Worm (Caenorhabditis elegans) whole organism, L4 larva: ENCODE data around the gene gpdh-2.

ENCODE experiments used
- F10B5.3 ChIP-seq: sonication (generic microtip); optimal IDR thresholded peaks from 2 replicates; lab custom pipeline; 2016; ENCODE audit warnings: mild to moderate bottlenecking, missing genetic modification characterization, missing compliant biosample characterization
- R02D3.7 ChIP-seq: fragments of 150-350 bp; sonication (generic microtip); optimal IDR thresholded peaks from 3 replicates; lab custom pipeline; 2014; ENCODE audit warnings: missing biosample characterization, missing genetic modification characterization
- T20F7.1 ChIP-seq: fragments of 200-800 bp; sonication (Bioruptor generic); optimal IDR thresholded peaks from 2 replicates; lab custom pipeline; 2018; ENCODE audit warnings: mild to moderate bottlenecking, missing genetic modification characterization, missing compliant biosample characterization
- Y105C5A.15 ChIP-seq: fragments of 200-800 bp; sonication (Bioruptor generic); IDR thresholded peaks from 2 replicates; pipeline ENCODE4 v1.3.6; 2022; ENCODE audit warnings: missing genetic modification characterization, missing compliant biosample characterization
- ZK337.2 ChIP-seq: fragments of 200-800 bp; sonication (Bioruptor generic); IDR thresholded peaks from 2 replicates; pipeline ENCODE4 v1.3.6; 2022; ENCODE audit warnings: missing genetic modification reagents, missing genetic modification characterization, missing compliant biosample characterization
- aha-1 ChIP-seq: fragments of 150-350 bp; peaks from one replicate; lab custom pipeline; 2014; ENCODE audit warnings: missing biosample characterization, missing genetic modification characterization
- ama-1 ChIP-seq: fragments of 150-350 bp; optimal IDR thresholded peaks from 2 replicates; lab custom pipeline; 2014; ENCODE audit warnings: inconsistent platforms, mixed read lengths
- arid-1 ChIP-seq: fragments of 200-800 bp; sonication (Bioruptor generic); conservative IDR thresholded peaks from 2 replicates; pipeline ENCODE4 v1.3.6; 2022; ENCODE audit warnings: missing genetic modification reagents, missing genetic modification characterization, missing compliant biosample characterization
- ceh-44 ChIP-seq: fragments of 200-800 bp; sonication (Bioruptor generic); IDR thresholded peaks from 2 replicates; pipeline ENCODE4 v1.3.6; 2022; ENCODE audit warnings: missing genetic modification reagents, missing genetic modification characterization, missing compliant biosample characterization
- ceh-62 ChIP-seq: sonication (generic microtip); optimal IDR thresholded peaks from 2 replicates; lab custom pipeline; 2017; ENCODE audit warnings: missing biosample characterization, missing genetic modification characterization
- cey-2 ChIP-seq: sonication (generic microtip); optimal IDR thresholded peaks from 3 replicates; lab custom pipeline; 2017; ENCODE audit warnings: missing genetic modification characterization, mild to moderate bottlenecking, missing compliant biosample characterization, antibody characterized with exemption, borderline replicate concordance; ENCODE audit not compliant: insufficient read depth
- daf-12 ChIP-seq: fragments of 150-350 bp; optimal IDR thresholded peaks from 2 replicates; lab custom pipeline; 2014; ENCODE audit warnings: missing biosample characterization, missing genetic modification reagents, missing genetic modification characterization
- daf-19 ChIP-seq: fragments of 200-800 bp; sonication (Bioruptor generic); conservative IDR thresholded peaks from 2 replicates; pipeline ENCODE4 v1.3.6; 2022; ENCODE audit warnings: missing genetic modification characterization, missing compliant biosample characterization
- dmd-9 ChIP-seq: fragments of 200-800 bp; sonication (Bioruptor generic); IDR thresholded peaks from 2 replicates; pipeline ENCODE4 v1.3.6; 2022; ENCODE audit warnings: missing genetic modification reagents, missing genetic modification characterization, missing compliant biosample characterization
- dpl-1 ChIP-seq: fragments of 150-350 bp; optimal IDR thresholded peaks from 2 replicates; lab custom pipeline; 2014; ENCODE audit warnings: missing biosample characterization, missing genetic modification reagents, missing genetic modification characterization
- dve-1 ChIP-seq: sonication (generic microtip); optimal IDR thresholded peaks from 2 replicates; lab custom pipeline; 2017; ENCODE audit warnings: antibody characterized with exemption, mild to moderate bottlenecking, missing genetic modification characterization, missing compliant biosample characterization; ENCODE audit not compliant: insufficient read depth
- egl-43 ChIP-seq: fragments of 200-800 bp; sonication (Bioruptor generic); IDR thresholded peaks from 2 replicates; pipeline ENCODE4 v1.3.6; 2022; ENCODE audit warnings: missing genetic modification reagents, missing genetic modification characterization, missing compliant biosample characterization
- fkh-10 ChIP-seq: fragments of 150-350 bp; optimal IDR thresholded peaks from 2 replicates; lab custom pipeline; 2014; ENCODE audit warnings: missing biosample characterization, missing genetic modification reagents, missing genetic modification characterization
- fos-1 ChIP-seq: fragments of 150-350 bp; optimal IDR thresholded peaks from 2 replicates; lab custom pipeline; 2014; ENCODE audit warnings: missing biosample characterization, missing genetic modification characterization
- hlh-11 ChIP-seq: fragments of 200-800 bp; sonication (Bioruptor generic); optimal IDR thresholded peaks from 2 replicates; lab custom pipeline; 2018; ENCODE audit warnings: mild to moderate bottlenecking, missing genetic modification characterization, missing compliant biosample characterization
- jun-1 ChIP-seq: fragments of 150-350 bp; optimal IDR thresholded peaks from 2 replicates; lab custom pipeline; 2014; ENCODE audit warnings: missing biosample characterization, missing genetic modification reagents, missing genetic modification characterization
- lin-1 ChIP-seq: fragments of 200-800 bp; sonication (Bioruptor generic); IDR thresholded peaks from 2 replicates; pipeline ENCODE4 v1.3.6; 2022; ENCODE audit warnings: missing genetic modification reagents, missing genetic modification characterization, missing compliant biosample characterization
- lsy-2 ChIP-seq, 2 experiments: fragments of 150-350 bp in 1 of 2; sonication (generic microtip) in 1 of 2; optimal IDR thresholded peaks; 2 replicates each; lab custom pipeline; 2014 to 2017; ENCODE audit warnings: missing biosample characterization in 2 of 2, missing genetic modification characterization in 2 of 2
- madf-9 ChIP-seq: fragments of 200-800 bp; sonication (Bioruptor generic); conservative IDR thresholded peaks from 2 replicates; pipeline ENCODE4 v1.3.6; 2022; ENCODE audit warnings: missing genetic modification reagents, missing genetic modification characterization, missing compliant biosample characterization
- mep-1 ChIP-seq: fragments of 150-350 bp; sonication (generic microtip); optimal IDR thresholded peaks from 3 replicates; lab custom pipeline; 2014; ENCODE audit warnings: missing biosample characterization, missing genetic modification characterization
- mxl-2 ChIP-seq: fragments of 200-800 bp; sonication (Bioruptor generic); conservative IDR thresholded peaks from 2 replicates; pipeline ENCODE4 v1.3.6; 2022; ENCODE audit warnings: missing genetic modification reagents, missing genetic modification characterization, missing compliant biosample characterization
- nhr-111 ChIP-seq: fragments of 200-800 bp; sonication (Bioruptor generic); optimal IDR thresholded peaks from 2 replicates; lab custom pipeline; 2018; ENCODE audit warnings: mild to moderate bottlenecking, missing genetic modification characterization, missing compliant biosample characterization
- nhr-237 ChIP-seq: sonication (generic microtip); optimal IDR thresholded peaks from 2 replicates; lab custom pipeline; 2017; ENCODE audit warnings: missing biosample characterization, missing genetic modification characterization
- nhr-28 ChIP-seq: fragments of 150-350 bp; optimal IDR thresholded peaks from 2 replicates; lab custom pipeline; 2014; ENCODE audit warnings: missing biosample characterization, missing genetic modification characterization
- nhr-42 ChIP-seq: fragments of 200-800 bp; sonication (Bioruptor generic); IDR thresholded peaks from 2 replicates; pipeline ENCODE4 v1.3.6; 2022; ENCODE audit warnings: missing genetic modification characterization, missing compliant biosample characterization
- nhr-48 ChIP-seq: sonication (generic microtip); optimal IDR thresholded peaks from 2 replicates; lab custom pipeline; 2016; ENCODE audit warnings: mild to moderate bottlenecking, missing genetic modification characterization, missing compliant biosample characterization
- nhr-6 ChIP-seq: fragments of 150-350 bp; optimal IDR thresholded peaks from 2 replicates; lab custom pipeline; 2014; ENCODE audit warnings: missing biosample characterization, missing genetic modification characterization
- nhr-77 ChIP-seq: fragments of 150-350 bp; optimal IDR thresholded peaks from 2 replicates; lab custom pipeline; 2014; ENCODE audit warnings: missing biosample characterization, missing genetic modification characterization
- pha-4 ChIP-seq, 2 experiments: fragments of 150-350 bp in 1 of 2; fragments of 200-800 bp in 1 of 2; sonication (Bioruptor generic) in 1 of 2; IDR thresholded peaks in 1 of 2; optimal IDR thresholded peaks in 1 of 2; 2 replicates each; pipeline versions ENCODE4 v1.3.6 to Lab custom; 2014 to 2022; ENCODE audit warnings: missing genetic modification characterization in 2 of 2, missing genetic modification reagents in 2 of 2, missing biosample characterization in 1 of 2, missing compliant biosample characterization in 1 of 2
- php-3 ChIP-seq: fragments of 200-800 bp; sonication (Bioruptor generic); IDR thresholded peaks from 2 replicates; pipeline ENCODE4 v1.3.6; 2022; ENCODE audit warnings: missing genetic modification reagents, missing genetic modification characterization, missing compliant biosample characterization
- saeg-2 ChIP-seq: fragments of 200-800 bp; sonication (Bioruptor generic); IDR thresholded peaks from 2 replicates; pipeline ENCODE4 v1.3.6; 2022; ENCODE audit warnings: missing genetic modification reagents, missing genetic modification characterization, missing compliant biosample characterization
- sdz-12 ChIP-seq: fragments of 200-800 bp; sonication (Bioruptor generic); optimal IDR thresholded peaks from 2 replicates; lab custom pipeline; 2018; ENCODE audit warnings: mild to moderate bottlenecking, missing genetic modification characterization, missing compliant biosample characterization
- set-16 ChIP-seq: fragments of 200-800 bp; sonication (Bioruptor generic); IDR thresholded peaks from 2 replicates; pipeline ENCODE4 v1.3.6; 2022; ENCODE audit warnings: missing genetic modification reagents, missing genetic modification characterization, missing compliant biosample characterization
- skn-1 ChIP-seq: fragments of 150-350 bp; optimal IDR thresholded peaks from 2 replicates; lab custom pipeline; 2014; ENCODE audit warnings: missing biosample characterization, missing genetic modification characterization
- spr-3 ChIP-seq: fragments of 200-800 bp; sonication (Bioruptor generic); optimal IDR thresholded peaks from 2 replicates; lab custom pipeline; 2018; ENCODE audit warnings: mild to moderate bottlenecking, missing genetic modification characterization, missing compliant biosample characterization
- tag-97 ChIP-seq: fragments of 200-800 bp; sonication (Bioruptor generic); IDR thresholded peaks from 2 replicates; pipeline ENCODE4 v1.3.6; 2022; ENCODE audit warnings: missing genetic modification characterization, missing compliant biosample characterization
- tra-1 ChIP-seq: fragments of 200-800 bp; sonication (Bioruptor generic); IDR thresholded peaks from 2 replicates; pipeline ENCODE4 v1.3.6; 2022; ENCODE audit warnings: missing genetic modification reagents, missing genetic modification characterization, missing compliant biosample characterization
- unc-130 ChIP-seq: sonication (generic microtip); optimal IDR thresholded peaks from 2 replicates; lab custom pipeline; 2016; ENCODE audit warnings: missing genetic modification reagents, missing genetic modification characterization, missing compliant biosample characterization
- zag-1 ChIP-seq: fragments of 150-350 bp; optimal IDR thresholded peaks from 2 replicates; lab custom pipeline; 2014; ENCODE audit warnings: missing biosample characterization, missing genetic modification characterization
- zfp-2 ChIP-seq: sonication (generic microtip); optimal IDR thresholded peaks from 2 replicates; lab custom pipeline; 2016; ENCODE audit warnings: mild to moderate bottlenecking, missing genetic modification characterization, missing compliant biosample characterization
- zfp-3 ChIP-seq: fragments of 200-800 bp; sonication (Bioruptor generic); conservative IDR thresholded peaks from 2 replicates; pipeline ENCODE4 v1.3.6; 2022; ENCODE audit warnings: missing genetic modification reagents, missing genetic modification characterization, missing compliant biosample characterization
- zip-11 ChIP-seq: fragments of 200-800 bp; sonication (Bioruptor generic); IDR thresholded peaks from 2 replicates; pipeline ENCODE4 v1.3.6; 2022; ENCODE audit warnings: missing genetic modification characterization, missing compliant biosample characterization

Gene gpdh-2

DNA sequence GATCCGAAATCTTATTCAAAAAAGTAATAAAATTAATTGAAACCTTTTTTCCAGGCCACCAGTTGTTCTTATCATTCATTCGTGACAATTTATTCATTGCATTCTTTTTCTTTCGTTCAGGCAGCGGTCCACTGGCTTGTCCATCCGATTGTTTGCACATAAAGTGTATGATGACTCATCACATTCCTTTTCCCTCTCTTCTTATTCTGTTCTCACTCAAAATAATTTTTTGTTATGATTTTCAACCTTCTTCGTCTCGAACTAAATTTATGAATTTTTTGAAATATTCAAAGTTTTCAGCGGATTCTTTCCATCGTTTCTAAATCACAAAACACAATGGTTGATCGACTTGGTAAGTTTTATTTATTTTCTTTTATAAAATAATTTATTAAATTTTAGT, 28.5 kb downstream of the gpdh-2 start, which contains the start of gene ZK632.12:
TSS of gene ZK632.12 (plus strand) at position 301 of the 400 bp plus-strand sequence.
- TF ChIP-seq pha-4 (GFP tag; IDR thresholded peaks at IDR 0.05; lab: Robert Waterston, UW) (no peak), pha-4 (tag; optimal IDR thresholded peaks at IDR 0.05; lab: Kevin White, UChicago) (peak; percentile 20), nhr-6 (tag; lab: Kevin White, UChicago) (peak; percentile 48), lsy-2 (tag; optimal IDR thresholded peaks at IDR 0.05; lab: Kevin White, UChicago) (peak in 1 of 2 experiments; percentile 15), aha-1 (peak; percentile 33), nhr-111 (GFP tag; lab: Kevin White, UChicago) (no peak), dve-1 (tag; lab: Kevin White, UChicago) (peak; percentile 19), fos-1 (tag; lab: Kevin White, UChicago) (no peak), arid-1 (GFP tag; lab: Robert Waterston, UW) (no peak), nhr-28 (no peak)
- TF ChIP-seq, all 104 proteins: peak for 5

DNA sequence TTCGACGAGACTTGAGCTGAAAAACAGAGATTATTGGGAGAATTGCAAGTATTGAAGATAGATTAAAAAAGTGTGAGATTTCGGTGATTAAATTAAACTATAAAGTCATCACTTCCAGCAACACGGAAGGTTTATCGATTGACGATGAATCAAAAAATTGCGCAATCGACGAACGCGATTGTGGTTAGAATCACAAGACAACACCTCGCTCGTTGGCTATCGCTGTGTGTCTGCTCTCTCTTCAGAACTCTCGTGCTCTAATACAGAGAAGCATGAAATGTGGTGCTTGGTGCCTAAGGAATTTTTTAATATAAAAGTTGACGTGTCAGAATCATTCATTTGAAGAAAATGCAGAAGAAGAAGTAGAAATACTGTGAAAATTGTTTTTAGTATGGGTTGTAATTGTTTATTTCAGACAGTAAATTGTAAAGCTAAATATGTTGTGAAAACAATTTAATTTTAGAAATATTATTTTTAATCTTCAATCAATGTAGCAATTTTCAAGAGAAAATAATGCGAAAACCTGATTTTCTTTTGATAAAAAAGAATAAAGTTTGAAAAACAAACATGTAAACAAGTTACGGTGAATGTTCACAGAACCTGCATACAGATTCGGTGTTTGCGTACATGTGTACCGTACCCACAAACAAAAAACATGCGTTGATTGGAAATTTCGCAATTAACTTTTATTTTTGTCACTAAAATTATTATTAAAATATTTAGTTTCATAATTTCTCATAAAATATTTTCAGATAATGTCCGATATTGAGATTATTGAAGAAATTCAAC, 31.6 kb downstream of the gpdh-2 start, which contains the start of the genes ZK632.10 and ZK632.11:
TSS of gene ZK632.10 (minus strand) at position 560 of the 789 bp plus-strand sequence.
TSS of gene ZK632.11 (plus strand) at position 753 of the 789 bp plus-strand sequence.
- TF ChIP-seq F10B5.3 (tag; lab: Kevin White, UChicago) (no peak), Y105C5A.15 (GFP tag; lab: Robert Waterston, UW) (no peak), fkh-10 (no peak), saeg-2 (GFP tag; lab: Robert Waterston, UW) (no peak), R02D3.7 (tag; lab: Kevin White, UChicago) (no peak), hlh-11 (tag; lab: Kevin White, UChicago) (peak; percentile 26), ama-1 (no peak), lin-1 (GFP tag; lab: Robert Waterston, UW) (0 out of 2 replicates have a peak, but pooled peaks have one; percentile 7), ceh-44 (no peak), madf-9 (GFP tag; lab: Robert Waterston, UW) (no peak), zip-11 (GFP tag; lab: Robert Waterston, UW) (no peak), zfp-3 (no peak), jun-1 (tag; lab: Kevin White, UChicago) (no peak), ceh-62 (tag; lab: Kevin White, UChicago) (no peak), mep-1 (tag; lab: Kevin White, UChicago) (peak; percentile 53), dve-1 (tag; lab: Kevin White, UChicago) (peak; percentile 44), nhr-48 (tag; lab: Kevin White, UChicago) (no peak), dmd-9 (GFP tag; lab: Robert Waterston, UW) (no peak), pha-4 (GFP tag; IDR thresholded peaks at IDR 0.05; lab: Robert Waterston, UW) (no peak), pha-4 (tag; optimal IDR thresholded peaks at IDR 0.05; lab: Kevin White, UChicago) (peak; percentile 87), daf-12 (tag; lab: Kevin White, UChicago) (no peak), zag-1 (no peak), nhr-237 (tag; lab: Kevin White, UChicago) (no peak), egl-43 (no peak), nhr-42 (GFP tag; lab: Robert Waterston, UW) (no peak), sdz-12 (GFP tag; lab: Kevin White, UChicago) (no peak), nhr-77 (tag; lab: Kevin White, UChicago) (no peak), cey-2 (tag; lab: Kevin White, UChicago) (no peak), skn-1 (no peak), zfp-2 (no peak), ZK337.2 (no peak), unc-130 (GFP tag; lab: Kevin White, UChicago) (peak; percentile 56), aha-1 (no peak), dpl-1 (GFP tag; lab: Kevin White, UChicago) (peak; percentile 40), mxl-2 (GFP tag; lab: Robert Waterston, UW) (no peak), spr-3 (GFP tag; lab: Kevin White, UChicago) (no peak), fos-1 (tag; lab: Kevin White, UChicago) (no peak), daf-19 (GFP tag; lab: Robert Waterston, UW) (no peak), tra-1 (GFP tag; lab: Robert Waterston, UW) (no peak), set-16 (no peak), php-3 (GFP tag; lab: Robert Waterston, UW) (no peak), tag-97 (no peak), T20F7.1 (GFP tag; lab: Kevin White, UChicago) (peak; percentile 32)
